Worm (Caenorhabditis elegans) whole organism, L4 larva: ENCODE results near the gene lnkn-1.

Experiments used
- T26A8.4 ChIP-seq: fragments of 200-800 bp; sonication (Bioruptor generic); IDR thresholded peaks from 2 replicates; pipeline ENCODE4 v1.3.6; 2022; ENCODE audit warnings: missing genetic modification characterization, missing compliant biosample characterization
- Y105C5A.15 ChIP-seq: fragments of 200-800 bp; sonication (Bioruptor generic); IDR thresholded peaks from 2 replicates; pipeline ENCODE4 v1.3.6; 2022; ENCODE audit warnings: missing genetic modification characterization, missing compliant biosample characterization
- ZK337.2 ChIP-seq: fragments of 200-800 bp; sonication (Bioruptor generic); IDR thresholded peaks from 2 replicates; pipeline ENCODE4 v1.3.6; 2022; ENCODE audit warnings: missing genetic modification reagents, missing genetic modification characterization, missing compliant biosample characterization
- aha-1 ChIP-seq: fragments of 150-350 bp; peaks from one replicate; lab custom pipeline; 2014; ENCODE audit warnings: missing biosample characterization, missing genetic modification characterization
- aly-2 ChIP-seq: sonication (generic microtip); optimal IDR thresholded peaks from 2 replicates; lab custom pipeline; 2018; ENCODE audit warnings: missing biosample characterization, missing genetic modification characterization
- ceh-28 ChIP-seq: fragments of 150-350 bp; optimal IDR thresholded peaks from 2 replicates; lab custom pipeline; 2014; ENCODE audit warnings: missing biosample characterization, missing genetic modification reagents, missing genetic modification characterization
- ceh-32 ChIP-seq: sonication (generic microtip); optimal IDR thresholded peaks from 2 replicates; lab custom pipeline; 2016; ENCODE audit warnings: mild to moderate bottlenecking, missing genetic modification characterization, missing compliant biosample characterization; ENCODE audit not compliant: poor library complexity
- ceh-62 ChIP-seq: sonication (generic microtip); optimal IDR thresholded peaks from 2 replicates; lab custom pipeline; 2017; ENCODE audit warnings: missing biosample characterization, missing genetic modification characterization
- cey-2 ChIP-seq: sonication (generic microtip); optimal IDR thresholded peaks from 3 replicates; lab custom pipeline; 2017; ENCODE audit warnings: missing genetic modification characterization, mild to moderate bottlenecking, missing compliant biosample characterization, antibody characterized with exemption, borderline replicate concordance; ENCODE audit not compliant: insufficient read depth
- daf-16 ChIP-seq, 3 experiments: sonication (generic microtip); optimal IDR thresholded peaks; 2 replicates each; lab custom pipeline; 2016 to 2017; ENCODE audit warnings: missing genetic modification characterization in 3 of 3, missing genetic modification reagents in 3 of 3, mild to moderate bottlenecking in 2 of 3, missing compliant biosample characterization in 2 of 3, missing biosample characterization in 1 of 3, moderate library complexity in 1 of 3
- dmd-6 ChIP-seq: fragments of 200-800 bp; sonication (Bioruptor generic); IDR thresholded peaks from 2 replicates; pipeline ENCODE4 v1.3.6; 2022; ENCODE audit warnings: missing genetic modification reagents, missing genetic modification characterization, missing compliant biosample characterization
- dmd-8 ChIP-seq: fragments of 200-800 bp; sonication (Bioruptor generic); IDR thresholded peaks from 2 replicates; pipeline ENCODE4 v1.3.6; 2022; ENCODE audit warnings: missing genetic modification characterization, missing compliant biosample characterization
- dve-1 ChIP-seq: sonication (generic microtip); optimal IDR thresholded peaks from 2 replicates; lab custom pipeline; 2017; ENCODE audit warnings: antibody characterized with exemption, mild to moderate bottlenecking, missing genetic modification characterization, missing compliant biosample characterization; ENCODE audit not compliant: insufficient read depth
- hlh-11 ChIP-seq: fragments of 200-800 bp; sonication (Bioruptor generic); optimal IDR thresholded peaks from 2 replicates; lab custom pipeline; 2018; ENCODE audit warnings: mild to moderate bottlenecking, missing genetic modification characterization, missing compliant biosample characterization
- hlh-30 ChIP-seq: sonication (generic microtip); optimal IDR thresholded peaks from 2 replicates; lab custom pipeline; 2017; ENCODE audit warnings: antibody characterized with exemption, mild to moderate bottlenecking, missing genetic modification characterization, missing compliant biosample characterization; ENCODE audit not compliant: insufficient read depth
- lin-1 ChIP-seq: fragments of 200-800 bp; sonication (Bioruptor generic); IDR thresholded peaks from 2 replicates; pipeline ENCODE4 v1.3.6; 2022; ENCODE audit warnings: missing genetic modification reagents, missing genetic modification characterization, missing compliant biosample characterization
- lin-13 ChIP-seq: fragments of 150-350 bp; optimal IDR thresholded peaks from 2 replicates; lab custom pipeline; 2014; ENCODE audit warnings: missing biosample characterization, missing genetic modification reagents, missing genetic modification characterization
- lin-38 ChIP-seq: fragments of 200-800 bp; sonication (Bioruptor generic); IDR thresholded peaks from 2 replicates; pipeline ENCODE4 v1.3.6; 2022; ENCODE audit warnings: missing genetic modification reagents, missing genetic modification characterization, missing compliant biosample characterization
- lin-39 ChIP-seq: fragments of 150-350 bp; optimal IDR thresholded peaks from 2 replicates; lab custom pipeline; 2014; ENCODE audit warnings: missing biosample characterization, missing genetic modification reagents, missing genetic modification characterization
- lir-3 ChIP-seq: sonication (generic microtip); optimal IDR thresholded peaks from 2 replicates; lab custom pipeline; 2016; ENCODE audit warnings: mild to moderate bottlenecking, missing genetic modification characterization, missing compliant biosample characterization
- lsy-2 ChIP-seq, 2 experiments: fragments of 150-350 bp in 1 of 2; sonication (generic microtip) in 1 of 2; optimal IDR thresholded peaks; 2 replicates each; lab custom pipeline; 2014 to 2017; ENCODE audit warnings: missing biosample characterization in 2 of 2, missing genetic modification characterization in 2 of 2
- mdl-1 ChIP-seq, 2 experiments: fragments of 150-350 bp in 1 of 2; sonication (generic microtip) in 1 of 2; optimal IDR thresholded peaks; 2 replicates each; lab custom pipeline; 2014 to 2017; ENCODE audit warnings: missing biosample characterization in 2 of 2, missing genetic modification characterization in 2 of 2
- mep-1 ChIP-seq: fragments of 150-350 bp; sonication (generic microtip); optimal IDR thresholded peaks from 3 replicates; lab custom pipeline; 2014; ENCODE audit warnings: missing biosample characterization, missing genetic modification characterization
- mes-2 ChIP-seq: sonication (generic microtip); optimal IDR thresholded peaks from 2 replicates; lab custom pipeline; 2016; ENCODE audit warnings: missing genotype, mild to moderate bottlenecking, missing genetic modification characterization, missing compliant biosample characterization; ENCODE audit not compliant: poor library complexity, severe bottlenecking
- mxl-3 ChIP-seq: fragments of 200-800 bp; sonication (Bioruptor generic); optimal IDR thresholded peaks from 2 replicates; lab custom pipeline; 2018; ENCODE audit warnings: mild to moderate bottlenecking, missing genetic modification characterization, missing compliant biosample characterization
- nhr-102 ChIP-seq: sonication (generic microtip); optimal IDR thresholded peaks from 2 replicates; lab custom pipeline; 2016; ENCODE audit warnings: mild to moderate bottlenecking, missing genetic modification characterization, moderate library complexity, missing compliant biosample characterization
- nhr-111 ChIP-seq: fragments of 200-800 bp; sonication (Bioruptor generic); optimal IDR thresholded peaks from 2 replicates; lab custom pipeline; 2018; ENCODE audit warnings: mild to moderate bottlenecking, missing genetic modification characterization, missing compliant biosample characterization
- nhr-25 ChIP-seq: sonication (generic microtip); optimal IDR thresholded peaks from 2 replicates; lab custom pipeline; 2017; ENCODE audit warnings: missing genetic modification characterization, mild to moderate bottlenecking, missing compliant biosample characterization, antibody characterized with exemption, moderate library complexity, borderline replicate concordance; ENCODE audit not compliant: insufficient read depth
- nhr-28 ChIP-seq: fragments of 150-350 bp; optimal IDR thresholded peaks from 2 replicates; lab custom pipeline; 2014; ENCODE audit warnings: missing biosample characterization, missing genetic modification characterization
- pha-4 ChIP-seq, 2 experiments: fragments of 150-350 bp in 1 of 2; fragments of 200-800 bp in 1 of 2; sonication (Bioruptor generic) in 1 of 2; IDR thresholded peaks in 1 of 2; optimal IDR thresholded peaks in 1 of 2; 2 replicates each; pipeline versions ENCODE4 v1.3.6 to Lab custom; 2014 to 2022; ENCODE audit warnings: missing genetic modification characterization in 2 of 2, missing genetic modification reagents in 2 of 2, missing biosample characterization in 1 of 2, missing compliant biosample characterization in 1 of 2
- pqm-1 ChIP-seq: sonication (generic microtip); optimal IDR thresholded peaks from 2 replicates; lab custom pipeline; 2017; ENCODE audit warnings: missing biosample characterization, missing genetic modification characterization
- rbr-2 ChIP-seq: sonication (generic microtip); optimal IDR thresholded peaks from 2 replicates; lab custom pipeline; 2016; ENCODE audit warnings: missing genotype, missing genetic modification characterization, missing compliant biosample characterization
- saeg-2 ChIP-seq: fragments of 200-800 bp; sonication (Bioruptor generic); IDR thresholded peaks from 2 replicates; pipeline ENCODE4 v1.3.6; 2022; ENCODE audit warnings: missing genetic modification reagents, missing genetic modification characterization, missing compliant biosample characterization
- unc-39 ChIP-seq: sonication (generic microtip); optimal IDR thresholded peaks from 2 replicates; lab custom pipeline; 2017; ENCODE audit warnings: missing biosample characterization, missing genetic modification characterization
- unc-62 ChIP-seq, 3 experiments: fragments of 150-350 bp in 1 of 3; sonication (generic microtip); optimal IDR thresholded peaks in 2 of 3; peaks in 1 of 3; 1 replicate in 1 of 3; 2 replicates in 2 of 3; lab custom pipeline; 2014 to 2017; ENCODE audit warnings: missing biosample characterization in 3 of 3, missing genetic modification characterization in 3 of 3, missing genetic modification reagents in 3 of 3, missing genotype in 1 of 3
- zfp-3 ChIP-seq: fragments of 200-800 bp; sonication (Bioruptor generic); conservative IDR thresholded peaks from 2 replicates; pipeline ENCODE4 v1.3.6; 2022; ENCODE audit warnings: missing genetic modification reagents, missing genetic modification characterization, missing compliant biosample characterization
- zip-11 ChIP-seq: fragments of 200-800 bp; sonication (Bioruptor generic); IDR thresholded peaks from 2 replicates; pipeline ENCODE4 v1.3.6; 2022; ENCODE audit warnings: missing genetic modification characterization, missing compliant biosample characterization
- ztf-7 ChIP-seq: fragments of 150-350 bp; optimal IDR thresholded peaks from 2 replicates; lab custom pipeline; 2014; ENCODE audit warnings: missing biosample characterization, missing genetic modification characterization

The lnkn-1 gene

DNA sequence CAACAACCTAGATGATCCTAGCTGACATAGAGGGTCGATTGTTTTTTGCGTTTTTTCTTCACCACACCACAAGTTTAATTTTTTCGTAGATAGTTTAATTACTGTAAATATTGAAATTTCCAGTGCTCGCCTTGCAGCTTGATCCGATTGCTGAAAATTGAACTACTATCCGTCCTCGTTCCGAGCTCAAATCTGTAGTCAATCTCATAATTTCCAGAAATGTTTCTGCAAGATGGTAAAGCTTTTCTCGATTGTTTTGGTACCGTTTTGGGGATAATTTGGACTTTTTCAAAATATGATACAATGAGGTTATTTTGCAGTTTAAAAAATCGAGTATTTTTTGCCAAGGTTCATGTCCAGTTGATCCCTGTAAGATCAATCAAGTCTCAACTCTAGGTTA, 24.0 kb upstream of the lnkn-1 start:
- no peak for TF ChIP-seq lir-3 (tag; lab: Kevin White, UChicago)
- peak; percentile 99 for TF ChIP-seq aha-1 (tag; lab: Kevin White, UChicago)
- TF ChIP-seq Y105C5A.15 (GFP tag; lab: Robert Waterston, UW), result 0 out of 2 replicates have a peak, but pooled peaks have one; percentile 13
- no peak for TF ChIP-seq daf-16 (GFP tag; optimal IDR thresholded peaks at IDR 0.05; lab: Kevin White, UChicago)
- TF ChIP-seq daf-16 (tag; optimal IDR thresholded peaks at IDR 0.05; lab: Kevin White, UChicago), result peak; percentile 60

DNA sequence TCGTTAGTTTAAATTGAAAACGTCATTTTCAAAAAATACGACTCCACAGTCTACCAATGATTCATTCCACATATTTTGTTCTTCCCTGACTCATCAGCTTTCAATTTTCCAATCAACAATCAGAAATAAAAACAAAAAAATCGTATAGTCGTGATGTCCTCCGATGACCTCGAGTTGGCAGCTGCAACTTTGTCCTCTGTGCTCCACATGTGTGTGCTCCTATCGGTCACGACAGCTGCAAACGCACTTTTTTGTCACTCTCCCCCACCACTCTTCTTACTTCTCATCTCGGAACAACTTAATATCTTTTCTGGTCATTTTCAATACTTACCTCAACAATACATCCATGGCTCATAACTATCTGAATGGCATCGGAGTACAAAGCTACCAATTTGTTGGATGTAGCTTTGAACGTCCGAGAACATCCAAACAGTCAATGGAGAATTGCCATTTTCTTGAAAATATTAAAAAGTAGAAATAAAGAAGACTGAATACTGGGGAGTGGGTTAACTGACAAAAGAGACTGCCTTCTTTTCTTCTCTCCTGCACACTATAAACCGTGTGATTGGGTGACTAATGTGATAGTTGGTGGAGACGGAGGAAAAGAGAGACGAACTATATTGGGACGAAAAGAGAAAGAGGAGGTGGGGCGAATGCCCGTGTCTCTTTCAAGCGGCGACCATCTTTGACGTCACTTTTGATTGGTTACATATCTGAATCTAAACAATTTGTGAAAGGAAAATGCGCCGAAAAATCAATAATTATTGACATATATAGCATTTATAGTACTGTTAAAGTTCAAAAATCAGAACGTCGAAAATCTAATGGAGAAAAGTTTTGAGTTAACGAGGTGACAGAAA, 22.8 kb upstream of the lnkn-1 start:
- peak; percentile 40 for TF ChIP-seq rbr-2 (tag; lab: Kevin White, UChicago)
- peak; percentile 38; the same call in 1 of the 2 replicates for TF ChIP-seq ZK337.2 (GFP tag; lab: Robert Waterston, UW)
- TF ChIP-seq Y105C5A.15 (GFP tag; lab: Robert Waterston, UW), result 0 out of 2 replicates have a peak, but pooled peaks have one; percentile 28
- TF ChIP-seq lin-38 (GFP tag; lab: Robert Waterston, UW), result peak; percentile 13
- peak; percentile 60 for TF ChIP-seq dve-1 (tag; lab: Kevin White, UChicago)
- TF ChIP-seq zfp-3 (GFP tag; lab: Robert Waterston, UW), result 0 out of 2 replicates have a peak, but pooled peaks have one; percentile 24
- 0 out of 2 replicates have a peak, but pooled peaks have one; percentile 34 for TF ChIP-seq dmd-8 (GFP tag; lab: Robert Waterston, UW)
- TF ChIP-seq pha-4 (GFP tag; IDR thresholded peaks at IDR 0.05; lab: Robert Waterston, UW), result no peak
- TF ChIP-seq pha-4 (tag; optimal IDR thresholded peaks at IDR 0.05; lab: Kevin White, UChicago), result peak; percentile 39
- peak; percentile 13 for TF ChIP-seq nhr-25 (tag; lab: Kevin White, UChicago)
- TF ChIP-seq T26A8.4 (GFP tag; lab: Robert Waterston, UW), result no peak
- TF ChIP-seq ztf-7 (tag; lab: Kevin White, UChicago), result no peak
- peak; percentile 38 for TF ChIP-seq hlh-11 (tag; lab: Kevin White, UChicago)
- no peak for TF ChIP-seq zip-11 (GFP tag; lab: Robert Waterston, UW)
- TF ChIP-seq lsy-2 (tag; optimal IDR thresholded peaks at IDR 0.05; lab: Kevin White, UChicago), result peak in 1 of 2 experiments; percentile 42
- no peak for TF ChIP-seq aly-2 (tag; lab: Kevin White, UChicago)
- TF ChIP-seq lin-39 (tag; lab: Kevin White, UChicago), result no peak
- TF ChIP-seq mep-1, result peak; percentile 38
- peak in 1 of 2 experiments; percentile 67 for TF ChIP-seq unc-62 (GFP tag; optimal IDR thresholded peaks at IDR 0.05 in 1 of 2; lab: Kevin White, UChicago)
- no peak for TF ChIP-seq unc-62 (tag; optimal IDR thresholded peaks at IDR 0.05; lab: Kevin White, UChicago)
- TF ChIP-seq daf-16 (GFP tag; optimal IDR thresholded peaks at IDR 0.05; lab: Kevin White, UChicago), result no peak
- peak; percentile 32 for TF ChIP-seq daf-16 (tag; optimal IDR thresholded peaks at IDR 0.05; lab: Kevin White, UChicago)
- TF ChIP-seq lin-13, result peak; percentile 53
- TF ChIP-seq mxl-3 (GFP tag; lab: Kevin White, UChicago), result peak; percentile 22
- 0 out of 2 replicates have a peak, but pooled peaks have one; percentile 7 for TF ChIP-seq saeg-2 (GFP tag; lab: Robert Waterston, UW)
- peak; percentile 66 for TF ChIP-seq cey-2 (tag; lab: Kevin White, UChicago)
- peak; percentile 41 for TF ChIP-seq mes-2 (tag; lab: Kevin White, UChicago)
- peak; percentile 42 for TF ChIP-seq hlh-30
- TF ChIP-seq unc-39, result no peak
- no peak for TF ChIP-seq ceh-62
- TF ChIP-seq nhr-28 (tag; lab: Kevin White, UChicago), result peak; percentile 74
- peak; percentile 71 for TF ChIP-seq dmd-6 (GFP tag; lab: Robert Waterston, UW)
- TF ChIP-seq lin-1 (GFP tag; lab: Robert Waterston, UW), result peak; percentile 14; the same call in 1 of the 2 replicates
- TF ChIP-seq mdl-1 (tag; optimal IDR thresholded peaks at IDR 0.05; lab: Kevin White, UChicago), result peak; percentile 10 to 65
- TF ChIP-seq ceh-28 (tag; lab: Kevin White, UChicago), result peak; percentile 41
- TF ChIP-seq nhr-111 (GFP tag; lab: Kevin White, UChicago), result no peak
- no peak for TF ChIP-seq nhr-102
- peak; percentile 94 for TF ChIP-seq aha-1 (tag; lab: Kevin White, UChicago)
- TF ChIP-seq pqm-1, result peak; percentile 19
- no peak for TF ChIP-seq ceh-32 (tag; lab: Kevin White, UChicago)
